Comparison of ENCODE assay signal across 2 worm cellular contexts in the genomic region with DNA sequence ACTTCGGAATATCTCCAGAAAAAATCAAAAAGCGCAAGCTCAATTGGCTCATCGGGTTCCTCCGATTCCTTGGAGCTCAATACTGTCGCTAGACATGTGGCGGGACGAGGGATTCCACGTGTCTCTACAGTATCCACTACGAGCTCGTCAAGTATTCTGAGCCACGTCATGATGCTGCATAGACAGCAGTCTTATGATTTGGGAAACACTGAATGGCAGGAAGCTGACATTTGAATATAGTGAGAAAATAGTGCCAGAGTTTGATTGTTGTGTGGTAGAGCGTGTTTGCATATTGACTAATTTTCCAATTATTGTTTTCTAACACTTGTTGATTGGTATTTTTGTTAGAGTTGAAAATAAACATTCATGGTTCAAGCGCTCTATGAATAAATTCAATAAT.
TF ChIP-seq lines count a peak whose summit lies in the region.

No protein-coding gene starts in this region.

TF ChIP-seq in whole organism, L4 larva, 104 proteins besides CTCF, POLR2A, EP300 and RAD21:
- TF ChIP-seq spr-1 (tag; optimal IDR thresholded peaks at IDR 0.05; lab: Kevin White, UChicago) = no peak
- peak; percentile 75 for TF ChIP-seq dmd-6 (GFP tag; IDR thresholded peaks at IDR 0.05; lab: Robert Waterston, UW)

TF ChIP-seq in whole organism, young adult, 124 proteins besides CTCF, POLR2A, EP300 and RAD21:
- TF ChIP-seq unc-62 (GFP tag; optimal IDR thresholded peaks at IDR 0.05; lab: Kevin White, UChicago) (peak; percentile 52), somi-1 (GFP tag; optimal IDR thresholded peaks at IDR 0.05; lab: Kevin White, UChicago) (no peak), let-607 (tag; optimal IDR thresholded peaks at IDR 0.05; lab: Kevin White, UChicago) (peak; percentile 77 to 94), let-526 (GFP tag; IDR thresholded peaks at IDR 0.05; lab: Robert Waterston, UW) (no peak), nhr-80 (tag; optimal IDR thresholded peaks at IDR 0.05; lab: Kevin White, UChicago) (peak; percentile 60), ceh-91 (GFP tag; IDR thresholded peaks at IDR 0.05; lab: Robert Waterston, UW) (no peak)
